Worm (Caenorhabditis elegans): ENCODE results near the gene nep-6.

Gene nep-6

DNA sequence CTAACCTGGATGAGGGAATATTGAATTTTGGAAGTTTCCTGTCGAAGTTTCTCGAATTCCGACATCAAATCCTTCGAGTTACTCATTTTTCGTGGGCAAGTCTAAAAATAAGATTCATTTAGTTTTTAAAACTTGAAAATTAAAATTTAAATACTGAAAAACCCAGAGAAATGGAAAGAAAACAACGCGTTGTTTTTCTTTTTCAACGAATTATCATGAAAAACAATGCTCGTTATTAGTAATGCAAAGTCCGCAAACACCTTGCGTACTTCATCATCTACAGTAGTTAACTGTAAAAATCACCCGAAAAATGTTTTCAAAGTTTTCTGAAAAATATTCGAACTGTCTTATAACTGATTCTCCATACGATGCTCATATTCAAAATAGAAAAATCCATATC, 27.7 kb downstream of the nep-6 start, which contains the start of gene C16C8.4:
Gene C16C8.4, minus strand, starts transcription at position 101 of the 400 bp plus-strand sequence.
- no peak for TF ChIP-seq Y55F3AM.14 (GFP tag; optimal IDR thresholded peaks at IDR 0.05)
- no peak for TF ChIP-seq skn-1 (tag; optimal IDR thresholded peaks at IDR 0.05)
- no peak for TF ChIP-seq nhr-25 (tag; optimal IDR thresholded peaks at IDR 0.05)
- no peak for TF ChIP-seq ZK546.5 (tag; optimal IDR thresholded peaks at IDR 0.05)
- TF ChIP-seq ceh-16 (tag; optimal IDR thresholded peaks at IDR 0.05), result no peak
- no peak for TF ChIP-seq lsy-2 (tag; optimal IDR thresholded peaks at IDR 0.05)
- TF ChIP-seq C34F6.9 (tag; optimal IDR thresholded peaks at IDR 0.05), result no peak
- no peak for TF ChIP-seq ama-1 (optimal IDR thresholded peaks at IDR 0.05)
- TF ChIP-seq sem-4 (tag; optimal IDR thresholded peaks at IDR 0.05), result no peak
- TF ChIP-seq peb-1 (tag; optimal IDR thresholded peaks at IDR 0.05), result no peak
- no peak for TF ChIP-seq lin-13 (GFP tag; optimal IDR thresholded peaks at IDR 0.05)
- TF ChIP-seq zag-1 (tag; optimal IDR thresholded peaks at IDR 0.05), result no peak

DNA sequence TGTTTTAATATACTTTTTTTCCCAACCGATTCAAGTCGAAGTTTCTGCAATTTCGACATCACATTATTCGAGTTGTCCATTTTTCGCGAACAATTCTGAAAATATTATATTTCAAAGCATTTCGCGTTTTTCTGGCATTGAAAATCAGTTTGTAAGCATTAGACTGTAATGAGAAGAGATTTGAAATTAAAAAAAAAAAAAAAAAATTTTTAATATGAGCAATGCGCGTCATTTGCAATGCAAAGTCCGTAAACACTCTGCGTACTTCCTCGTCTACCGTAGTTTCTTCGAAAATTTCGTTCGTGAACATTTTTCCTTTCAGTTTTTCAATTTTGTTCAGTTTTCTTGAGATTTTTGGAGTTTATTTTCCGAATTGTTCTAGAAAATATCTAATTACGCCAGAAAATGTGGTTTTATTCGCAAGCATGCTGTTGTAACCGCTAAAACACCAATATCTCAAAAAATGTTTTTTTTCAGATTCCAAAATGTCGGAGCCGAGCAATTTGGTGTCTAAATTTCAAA, 28.7 kb downstream of the nep-6 start, which contains the start of the genes C16C8.5 and C16C8.16:
Gene C16C8.5, minus strand, starts transcription at position 101 of the 522 bp plus-strand sequence.
Gene C16C8.16, plus strand, starts transcription at position 472 of the 522 bp plus-strand sequence.
- TF ChIP-seq ama-1 (optimal IDR thresholded peaks at IDR 0.05) (no peak), peb-1 (tag; optimal IDR thresholded peaks at IDR 0.05) (no peak), ceh-16 (tag; optimal IDR thresholded peaks at IDR 0.05) (no peak), ztf-4 (tag; optimal IDR thresholded peaks at IDR 0.05) (no peak), blmp-1 (tag; optimal IDR thresholded peaks at IDR 0.05; ENCODE audit: insufficient read depth) (no peak), elt-3 (tag; optimal IDR thresholded peaks at IDR 0.05) (no peak), nhr-6 (tag; optimal IDR thresholded peaks at IDR 0.05) (no peak), Y55F3AM.14 (GFP tag; optimal IDR thresholded peaks at IDR 0.05) (no peak), unc-39 (tag; optimal IDR thresholded peaks at IDR 0.05) (no peak), unc-55 (GFP tag; optimal IDR thresholded peaks at IDR 0.05) (no peak), sem-4 (tag; optimal IDR thresholded peaks at IDR 0.05) (no peak), sma-9 (GFP tag; optimal IDR thresholded peaks at IDR 0.05) (no peak), sma-9 (tag; optimal IDR thresholded peaks at IDR 0.05) (no peak), snpc-4 (tag; optimal IDR thresholded peaks at IDR 0.05) (no peak), lin-11 (tag; optimal IDR thresholded peaks at IDR 0.05) (no peak), dmd-4 (tag; optimal IDR thresholded peaks at IDR 0.05) (no peak), unc-62 (GFP tag; optimal IDR thresholded peaks at IDR 0.05) (no peak)

DNA sequence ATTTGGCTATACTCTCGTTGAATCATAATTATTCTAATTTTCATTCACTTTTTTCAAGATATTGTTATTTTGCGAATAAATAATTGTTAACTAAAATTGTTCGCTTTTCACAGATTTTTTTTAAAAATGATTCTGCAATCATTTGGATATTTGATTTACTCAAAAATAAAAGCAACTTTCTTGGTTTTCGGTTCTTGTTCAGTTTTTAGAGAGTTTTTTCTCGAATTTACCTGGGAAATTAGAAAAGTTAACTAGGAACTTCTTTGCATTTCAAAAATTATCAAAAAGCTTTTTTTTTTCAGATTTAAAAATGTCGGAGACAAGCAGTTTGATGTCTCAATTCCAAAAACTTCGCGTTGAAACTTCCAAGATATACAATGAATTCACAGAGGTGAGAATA, 30.0 kb downstream of the nep-6 start, which contains the start of the genes C16C8.20 and gldi-6:
Gene C16C8.20, plus strand, starts transcription at position 301 of the 400 bp plus-strand sequence.
Gene gldi-6, plus strand, starts transcription at position 301 of the 400 bp plus-strand sequence.
- no peak for TF ChIP-seq ztf-4 (tag; optimal IDR thresholded peaks at IDR 0.05)
- TF ChIP-seq mab-5 (tag; optimal IDR thresholded peaks at IDR 0.05), result no peak
- no peak for TF ChIP-seq skn-1 (tag; optimal IDR thresholded peaks at IDR 0.05)
- no peak for TF ChIP-seq elt-1 (tag; optimal IDR thresholded peaks at IDR 0.05)
- no peak for TF ChIP-seq alr-1 (tag; optimal IDR thresholded peaks at IDR 0.05)
- no peak for TF ChIP-seq nhr-23 (tag; optimal IDR thresholded peaks at IDR 0.05)
- TF ChIP-seq nhr-6 (tag; optimal IDR thresholded peaks at IDR 0.05), result no peak
- no peak for TF ChIP-seq blmp-1 (tag; optimal IDR thresholded peaks at IDR 0.05; ENCODE audit: insufficient read depth)
- no peak for TF ChIP-seq ceh-16 (tag; optimal IDR thresholded peaks at IDR 0.05)
- TF ChIP-seq nhr-129 (tag; optimal IDR thresholded peaks at IDR 0.05), result no peak
- TF ChIP-seq unc-62 (GFP tag; optimal IDR thresholded peaks at IDR 0.05), result no peak

DNA sequence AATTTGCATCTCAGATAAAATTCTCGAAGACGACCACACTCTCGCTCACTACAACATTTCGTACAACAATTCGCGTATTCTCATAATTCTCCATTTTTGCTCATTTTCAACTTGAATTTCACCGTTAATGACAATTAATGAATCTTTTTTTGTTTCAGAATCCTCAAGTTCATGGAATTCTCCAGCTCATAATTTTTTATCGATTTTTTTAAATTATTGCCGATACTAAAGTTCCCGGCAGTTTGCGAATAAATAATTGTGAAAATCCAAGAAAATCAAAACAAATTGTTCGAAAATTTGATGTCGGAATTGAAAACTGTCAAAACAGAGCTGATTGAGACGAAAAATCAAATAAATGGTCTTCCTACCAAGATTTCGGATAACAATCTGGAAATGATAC, 31.3 kb downstream of the nep-6 start, which contains the start of gene C16C8.21:
Gene C16C8.21, plus strand, starts transcription at position 301 of the 400 bp plus-strand sequence.
- TF ChIP-seq ztf-11 (tag; optimal IDR thresholded peaks at IDR 0.05) (no peak), nhr-6 (tag; optimal IDR thresholded peaks at IDR 0.05) (no peak), mab-5 (tag; optimal IDR thresholded peaks at IDR 0.05) (no peak), nhr-129 (tag; optimal IDR thresholded peaks at IDR 0.05) (no peak), nhr-237 (tag; optimal IDR thresholded peaks at IDR 0.05) (no peak), elt-1 (tag; optimal IDR thresholded peaks at IDR 0.05) (no peak), R02D3.7 (tag; optimal IDR thresholded peaks at IDR 0.05) (no peak), skn-1 (tag; optimal IDR thresholded peaks at IDR 0.05) (no peak)

DNA sequence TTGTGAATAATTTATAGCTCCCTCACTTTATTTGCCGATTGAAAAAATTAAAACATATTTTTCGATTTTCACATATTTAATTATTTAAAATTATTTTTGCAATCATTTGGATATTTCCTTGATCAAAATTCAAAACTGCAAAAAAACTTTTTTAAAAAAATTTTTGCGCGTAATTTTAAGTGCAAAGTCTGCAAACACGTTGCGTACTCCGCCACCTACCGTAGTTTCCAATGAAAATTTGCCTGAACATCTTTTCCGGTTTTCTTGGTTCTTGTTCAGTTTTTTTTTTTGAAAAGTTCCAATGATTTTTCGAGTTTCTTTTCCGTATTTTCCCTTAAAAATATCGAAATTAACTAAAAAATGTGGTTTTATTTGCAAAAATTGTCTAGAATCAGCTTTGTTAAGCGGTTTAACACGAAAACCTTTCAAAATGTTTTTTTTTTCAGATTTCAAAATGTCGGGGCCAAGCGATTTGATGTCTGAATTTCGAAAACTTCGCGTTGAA, 32.2 kb downstream of the nep-6 start, which contains the start of gene C16C8.25:
Gene C16C8.25, plus strand, starts transcription at position 455 of the 505 bp plus-strand sequence.
- TF ChIP-seq mbf-1 (tag; optimal IDR thresholded peaks at IDR 0.05), result no peak
- TF ChIP-seq unc-39 (tag; optimal IDR thresholded peaks at IDR 0.05), result no peak
- no peak for TF ChIP-seq F13H6.1 (tag; optimal IDR thresholded peaks at IDR 0.05)
- no peak for TF ChIP-seq fos-1 (tag; optimal IDR thresholded peaks at IDR 0.05)
- no peak for TF ChIP-seq sem-4 (tag; optimal IDR thresholded peaks at IDR 0.05)
- TF ChIP-seq nhr-237 (tag; optimal IDR thresholded peaks at IDR 0.05), result no peak
- TF ChIP-seq gmeb-1 (tag; optimal IDR thresholded peaks at IDR 0.05), result no peak
- TF ChIP-seq aly-2 (tag; optimal IDR thresholded peaks at IDR 0.05), result no peak
- TF ChIP-seq blmp-1 (tag; optimal IDR thresholded peaks at IDR 0.05; ENCODE audit: insufficient read depth), result no peak
- TF ChIP-seq nhr-77 (tag; optimal IDR thresholded peaks at IDR 0.05), result no peak
- no peak for TF ChIP-seq sma-3 (GFP tag; optimal IDR thresholded peaks at IDR 0.05)
- TF ChIP-seq Y55F3AM.14 (GFP tag; optimal IDR thresholded peaks at IDR 0.05), result no peak

Data from whole organism, L2 larva.